Fruit fly (Drosophila melanogaster) whole organism, embryonic: ENCODE measurements around the gene dgrn.

Experiments
- Asciz ChIP-seq: fragments of 200-800 bp; sonication (Bioruptor generic); optimal IDR thresholded peaks from 2 replicates; lab custom pipeline; 2017; ENCODE audit warnings: missing biosample characterization, mild to moderate bottlenecking, missing genetic modification characterization, missing genetic modification reagents
- Awh ChIP-seq: fragments of 200-800 bp; sonication (Bioruptor generic); IDR thresholded peaks from 2 replicates; pipeline ENCODE4, ENCODE4 v1.3.6; 2022; ENCODE audit warnings: missing biosample characterization, missing genetic modification characterization
- C15 ChIP-seq: fragments of 200-800 bp; sonication (Bioruptor generic); IDR thresholded peaks from 3 replicates; pipeline ENCODE4 v1.3.6; 2022; ENCODE audit warnings: missing biosample characterization, missing genetic modification characterization
- CG1024 ChIP-seq: fragments of 200-800 bp; sonication (Bioruptor generic); IDR thresholded peaks from 2 replicates; pipeline ENCODE4 v1.3.6; 2022; ENCODE audit warnings: missing biosample characterization, missing genetic modification characterization
- CG11398 ChIP-seq: fragments of 200-800 bp; sonication (Bioruptor generic); optimal IDR thresholded peaks from 2 replicates; lab custom pipeline; 2016; ENCODE audit warnings: missing biosample characterization, missing genetic modification characterization
- CG12659 ChIP-seq: fragments of 200-800 bp; sonication (Bioruptor generic); optimal IDR thresholded peaks from 3 replicates; lab custom pipeline; 2017; ENCODE audit warnings: mild to moderate bottlenecking, missing biosample characterization, missing genetic modification reagents, missing genetic modification characterization
- CG13894 ChIP-seq: fragments of 200-800 bp; sonication (Bioruptor generic); optimal IDR thresholded peaks from 3 replicates; lab custom pipeline; 2018; ENCODE audit warnings: missing biosample characterization, mild to moderate bottlenecking, missing genetic modification characterization, moderate library complexity
- CG14014 ChIP-seq: fragments of 200-800 bp; sonication (Bioruptor generic); IDR thresholded peaks from 2 replicates; pipeline ENCODE4 v1.3.6; 2022; ENCODE audit warnings: missing biosample characterization, missing genetic modification characterization
- CG14710 ChIP-seq: fragments of 200-800 bp; sonication (Bioruptor generic); optimal IDR thresholded peaks from 3 replicates; lab custom pipeline; 2019; ENCODE audit warnings: missing biosample characterization, mild to moderate bottlenecking, missing genetic modification characterization, moderate library complexity
- CG15601 ChIP-seq: fragments of 200-800 bp; sonication (Bioruptor generic); optimal IDR thresholded peaks from 3 replicates; lab custom pipeline; 2019; ENCODE audit warnings: missing biosample characterization, mild to moderate bottlenecking, missing genetic modification characterization, moderate library complexity
- CG16815 ChIP-seq: fragments of 200-800 bp; sonication (Bioruptor generic); optimal IDR thresholded peaks from 3 replicates; lab custom pipeline; 2017; ENCODE audit warnings: missing biosample characterization, mild to moderate bottlenecking, missing genetic modification characterization
- CG17385 ChIP-seq: fragments of 200-800 bp; sonication (Bioruptor generic); optimal IDR thresholded peaks from 3 replicates; lab custom pipeline; 2018; ENCODE audit warnings: missing biosample characterization, mild to moderate bottlenecking, missing genetic modification characterization
- CG17912 ChIP-seq: fragments of 200-800 bp; sonication (Bioruptor generic); optimal IDR thresholded peaks from 2 replicates; lab custom pipeline; 2018; ENCODE audit warnings: missing biosample characterization, mild to moderate bottlenecking, missing genetic modification characterization
- CG18619 ChIP-seq: fragments of 200-800 bp; sonication (Bioruptor generic); optimal IDR thresholded peaks from 3 replicates; lab custom pipeline; 2017; ENCODE audit warnings: missing biosample characterization, mild to moderate bottlenecking, missing genetic modification characterization
- CG30403 ChIP-seq: fragments of 200-800 bp; sonication (Bioruptor generic); optimal IDR thresholded peaks from 3 replicates; lab custom pipeline; 2016; ENCODE audit warnings: missing biosample characterization, missing genetic modification characterization
- CG3838 ChIP-seq: fragments of 200-800 bp; sonication (Bioruptor generic); optimal IDR thresholded peaks from 3 replicates; lab custom pipeline; 2016; ENCODE audit warnings: missing biosample characterization, missing genetic modification characterization
- CG4730 ChIP-seq: fragments of 200-800 bp; sonication (Bioruptor generic); IDR thresholded peaks from 2 replicates; pipeline ENCODE4 v1.3.6; 2022; ENCODE audit warnings: missing biosample characterization, missing genetic modification characterization
- CG6765 ChIP-seq: fragments of 200-800 bp; sonication (Bioruptor generic); optimal IDR thresholded peaks from 3 replicates; lab custom pipeline; 2017; ENCODE audit warnings: missing biosample characterization, mild to moderate bottlenecking, missing genetic modification characterization
- D19A ChIP-seq: fragments of 200-800 bp; optimal IDR thresholded peaks from 3 replicates; lab custom pipeline; 2019; ENCODE audit warnings: missing biosample characterization, mild to moderate bottlenecking, missing genetic modification characterization, moderate library complexity
- D19B ChIP-seq: fragments of 200-800 bp; sonication (Bioruptor generic); optimal IDR thresholded peaks from 2 replicates; lab custom pipeline; 2017; ENCODE audit warnings: missing biosample characterization, mild to moderate bottlenecking, missing genetic modification characterization
- Ets97D ChIP-seq: fragments of 200-800 bp; sonication (Bioruptor generic); optimal IDR thresholded peaks from 3 replicates; lab custom pipeline; 2016; ENCODE audit warnings: missing biosample characterization, missing genetic modification characterization
- HLH4C ChIP-seq: fragments of 200-800 bp; sonication (Bioruptor generic); IDR thresholded peaks from 3 replicates; pipeline ENCODE4 v1.3.6; 2022; ENCODE audit warnings: missing biosample characterization, missing genetic modification characterization; ENCODE audit not compliant: partially characterized antibody
- Hand ChIP-seq: fragments of 200-800 bp; sonication (Bioruptor generic); optimal IDR thresholded peaks from 2 replicates; lab custom pipeline; 2017; ENCODE audit warnings: mild to moderate bottlenecking, missing biosample characterization, missing genetic modification reagents, missing genetic modification characterization
- HmgD ChIP-seq: fragments of 200-800 bp; sonication (Bioruptor generic); optimal IDR thresholded peaks from 3 replicates; lab custom pipeline; 2016; ENCODE audit warnings: missing biosample characterization, missing genetic modification characterization
- Lpt ChIP-seq: fragments of >200 bp; optimal IDR thresholded peaks from 2 replicates; lab custom pipeline; 2018; ENCODE audit warnings: missing biosample characterization, missing genetic modification characterization
- Max ChIP-seq: fragments of 200-800 bp; sonication (Bioruptor generic); optimal IDR thresholded peaks from 2 replicates; lab custom pipeline; 2016; ENCODE audit warnings: missing biosample characterization, mild to moderate bottlenecking, missing genetic modification characterization
- NC2β ChIP-seq: fragments of 200-800 bp; sonication (Bioruptor generic); optimal IDR thresholded peaks from 2 replicates; lab custom pipeline; 2016; ENCODE audit warnings: missing biosample characterization, missing genetic modification characterization
- NK7.1 ChIP-seq: fragments of 200-800 bp; sonication (Bioruptor generic); optimal IDR thresholded peaks from 3 replicates; lab custom pipeline; 2016; ENCODE audit warnings: missing biosample characterization, missing genetic modification characterization
- Opbp ChIP-seq: fragments of 200-800 bp; sonication (Bioruptor generic); IDR thresholded peaks from 3 replicates; pipeline ENCODE4 v1.3.6; 2022; ENCODE audit warnings: missing biosample characterization, missing genetic modification characterization; ENCODE audit not compliant: partially characterized antibody
- Ptx1 ChIP-seq: fragments of 200-800 bp; sonication (Bioruptor generic); IDR thresholded peaks from 2 replicates; pipeline ENCODE4 v1.3.6; 2022; ENCODE audit warnings: missing biosample characterization, missing genetic modification characterization
- Ravus ChIP-seq: fragments of 200-800 bp; sonication (Bioruptor generic); IDR thresholded peaks from 2 replicates; pipeline ENCODE4 v1.3.6; 2022; ENCODE audit warnings: missing biosample characterization, missing genetic modification characterization
- Side ChIP-seq: fragments of 200-800 bp; sonication (Bioruptor generic); optimal IDR thresholded peaks from 2 replicates; lab custom pipeline; 2016; ENCODE audit warnings: missing biosample characterization, missing genetic modification characterization
- Six4 ChIP-seq: fragments of 200-800 bp; sonication (Bioruptor generic); optimal IDR thresholded peaks from 2 replicates; lab custom pipeline; 2016; ENCODE audit warnings: missing biosample characterization, missing genetic modification characterization
- Usf ChIP-seq: fragments of 200-800 bp; sonication (Bioruptor generic); optimal IDR thresholded peaks from 2 replicates; lab custom pipeline; 2017; ENCODE audit warnings: missing genotype, missing biosample characterization, missing genetic modification characterization
- al ChIP-seq: fragments of 200-800 bp; sonication (Bioruptor generic); IDR thresholded peaks from 2 replicates; pipeline ENCODE4 v1.3.6; 2022; ENCODE audit warnings: missing biosample characterization, missing genetic modification characterization
- az2 ChIP-seq: fragments of 200-800 bp; sonication (Bioruptor generic); optimal IDR thresholded peaks from 3 replicates; lab custom pipeline; 2016; ENCODE audit warnings: missing biosample characterization, missing genetic modification characterization
- cato ChIP-seq: fragments of 200-800 bp; sonication (Bioruptor generic); optimal IDR thresholded peaks from 2 replicates; lab custom pipeline; 2016; ENCODE audit warnings: missing biosample characterization, missing genetic modification characterization, borderline replicate concordance
- dm ChIP-seq: fragments of 200-800 bp; sonication (Bioruptor generic); optimal IDR thresholded peaks from 3 replicates; lab custom pipeline; 2016; ENCODE audit warnings: missing biosample characterization, missing genetic modification characterization
- fd102C ChIP-seq: fragments of 200-800 bp; sonication (Bioruptor generic); optimal IDR thresholded peaks from 2 replicates; lab custom pipeline; 2018; ENCODE audit warnings: missing biosample characterization, mild to moderate bottlenecking, missing genetic modification characterization, moderate library complexity
- fd96Cb ChIP-seq: fragments of 200-800 bp; sonication (Bioruptor generic); optimal IDR thresholded peaks from 2 replicates; lab custom pipeline; 2018; ENCODE audit warnings: missing biosample characterization, mild to moderate bottlenecking, missing genetic modification characterization, moderate library complexity
- gsb-n ChIP-seq: fragments of 200-800 bp; sonication (Bioruptor generic); optimal IDR thresholded peaks from 3 replicates; lab custom pipeline; 2018; ENCODE audit warnings: missing biosample characterization, mild to moderate bottlenecking, missing genetic modification characterization
- knrl ChIP-seq: fragments of 200-800 bp; sonication (Bioruptor generic); IDR thresholded peaks from 3 replicates; pipeline ENCODE4 v1.3.6; 2022; ENCODE audit warnings: missing biosample characterization, missing genetic modification characterization; ENCODE audit not compliant: partially characterized antibody
- lbe ChIP-seq: fragments of 200-800 bp; sonication (Bioruptor generic); optimal IDR thresholded peaks from 2 replicates; lab custom pipeline; 2016; ENCODE audit warnings: missing biosample characterization, mild to moderate bottlenecking, missing genetic modification characterization
- oc ChIP-seq: fragments of 200-800 bp; sonication (Bioruptor generic); optimal IDR thresholded peaks from 2 replicates; lab custom pipeline; 2018; ENCODE audit warnings: missing biosample characterization, mild to moderate bottlenecking, missing genetic modification characterization, moderate library complexity
- pita ChIP-seq: fragments of 200-800 bp; sonication (Bioruptor generic); optimal IDR thresholded peaks from 2 replicates; lab custom pipeline; 2017; ENCODE audit warnings: missing biosample characterization, mild to moderate bottlenecking, missing genetic modification characterization
- salm ChIP-seq: fragments of 200-800 bp; sonication (Bioruptor generic); optimal IDR thresholded peaks from 2 replicates; lab custom pipeline; 2018; ENCODE audit warnings: missing biosample characterization, mild to moderate bottlenecking, missing genetic modification characterization
- slou ChIP-seq: fragments of 200-800 bp; sonication (Bioruptor generic); optimal IDR thresholded peaks from 3 replicates; lab custom pipeline; 2016; ENCODE audit warnings: missing biosample characterization, missing genetic modification characterization
- so ChIP-seq: fragments of 200-800 bp; sonication (Bioruptor generic); IDR thresholded peaks from 3 replicates; pipeline ENCODE4 v1.3.6; 2022; ENCODE audit warnings: missing biosample characterization, missing genetic modification characterization
- sr ChIP-seq: fragments of 200-800 bp; sonication (Bioruptor generic); IDR thresholded peaks from 3 replicates; pipeline ENCODE4 v1.3.6; 2022; ENCODE audit warnings: missing biosample characterization, missing genetic modification characterization
- stc ChIP-seq: fragments of 200-800 bp; sonication (Bioruptor generic); IDR thresholded peaks from 2 replicates; pipeline ENCODE4 v1.3.6; 2022; ENCODE audit warnings: missing biosample characterization, missing genetic modification characterization
- tup ChIP-seq: fragments of 200-800 bp; sonication (Bioruptor generic); optimal IDR thresholded peaks from 2 replicates; lab custom pipeline; 2016; ENCODE audit warnings: missing biosample characterization, mild to moderate bottlenecking, missing genetic modification characterization, moderate library complexity

The dgrn gene

DNA sequence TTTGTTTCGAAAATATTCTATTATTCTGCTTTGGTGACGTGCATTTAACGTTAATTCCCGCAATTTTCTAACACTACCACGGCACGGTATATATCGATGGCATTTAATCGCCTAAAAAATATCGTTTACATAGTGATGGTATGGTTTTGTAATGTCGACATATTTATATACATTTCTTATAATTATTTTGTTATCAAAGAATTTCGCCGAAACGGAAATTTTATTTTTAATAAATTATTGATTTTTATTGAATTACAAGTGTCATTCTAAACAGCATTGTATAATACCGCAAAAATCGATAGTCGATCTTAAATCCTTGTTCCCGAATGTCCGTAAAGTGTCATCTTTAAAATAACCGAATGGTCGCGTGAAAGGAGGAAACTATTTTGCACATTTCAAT, at the start of gene dgrn, which contains the start of gene Sec20 (continued):
- TF ChIP-seq tup (GFP tag; lab: Kevin White, UChicago) (peak; percentile 37), D19B (GFP tag; lab: Kevin White, UChicago) (peak; percentile 38), gsb-n (tag; lab: Kevin White, UChicago) (no peak), HmgD (GFP tag; lab: Kevin White, UChicago) (no peak), pita (GFP tag; lab: Kevin White, UChicago) (no peak), Six4 (peak; percentile 56), CG1024 (GFP tag; lab: Robert Waterston, UW) (no peak), Side (GFP tag; lab: Kevin White, UChicago) (no peak), NK7.1 (GFP tag; lab: Kevin White, UChicago) (no peak), az2 (GFP tag; lab: Kevin White, UChicago) (peak; percentile 70), CG3838 (GFP tag; lab: Kevin White, UChicago) (no peak), CG16815 (GFP tag; lab: Kevin White, UChicago) (peak; percentile 35), CG6765 (GFP tag; lab: Kevin White, UChicago) (peak; percentile 9), Ravus (no peak), CG15601 (tag; lab: Kevin White, UChicago) (peak; percentile 68), CG12659 (peak; percentile 82), fd102C (GFP tag; lab: Kevin White, UChicago) (peak; percentile 15), lbe (peak; percentile 83), Ptx1 (peak; percentile 75), sr (GFP tag; lab: Robert Waterston, UW) (no peak), knrl (GFP tag; lab: Robert Waterston, UW) (peak; percentile 97), CG14710 (peak; percentile 89), Ets97D (GFP tag; lab: Kevin White, UChicago) (peak; percentile 67), C15 (no peak), CG18619 (GFP tag; lab: Kevin White, UChicago) (peak; percentile 46), CG17912 (GFP tag; lab: Kevin White, UChicago) (no peak), salm (tag; lab: Kevin White, UChicago) (no peak), CG14014 (GFP tag; lab: Robert Waterston, UW) (peak; percentile 43), so (no peak; the same call in 2 of the 3 replicates), Hand (GFP tag; lab: Kevin White, UChicago) (no peak), D19A (tag; lab: Kevin White, UChicago) (peak; percentile 70), NC2β (GFP tag; lab: Kevin White, UChicago) (no peak), cato (GFP tag; lab: Kevin White, UChicago) (peak; percentile 50), CG11398 (no peak), oc (peak; percentile 26), Asciz (no peak), dm (peak; percentile 48), HLH4C (peak; percentile 92), Lpt (GFP tag; lab: Kevin White, UChicago) (no peak), Max (peak; percentile 74), Usf (no peak), al (peak; percentile 47; the same call in 1 of the 2 replicates), CG4730 (0 out of 2 replicates have a peak, but pooled peaks have one; percentile 20), stc (peak; percentile 43; the same call in 1 of the 2 replicates), slou (GFP tag; lab: Kevin White, UChicago) (peak; percentile 59), CG13894 (tag; lab: Kevin White, UChicago) (peak; percentile 58), Awh (GFP tag; lab: Robert Waterston, UW) (no peak), Opbp (GFP tag; lab: Robert Waterston, UW) (peak; percentile 94), CG30403 (peak; percentile 84), fd96Cb (tag; lab: Kevin White, UChicago) (peak; percentile 31), CG17385 (GFP tag; lab: Kevin White, UChicago) (peak; percentile 44)
